Worm (Caenorhabditis elegans): ENCODE results near the gene ctf-18.

Gene ctf-18

ce11 chrIV:10161706-10162105, 35.3 kb upstream of the ctf-18 start, which contains the start of gene pps-1:
pps-1 (plus strand) TSS chrIV:10162006.
- TF ChIP-seq pax-3 (tag; optimal IDR thresholded peaks at IDR 0.05) (peak; percentile 25), skn-1 (tag; optimal IDR thresholded peaks at IDR 0.05) (no peak), lin-39 (tag; optimal IDR thresholded peaks at IDR 0.05) (no peak), fkh-8 (tag; optimal IDR thresholded peaks at IDR 0.05) (peak; percentile 6), unc-62 (GFP tag; optimal IDR thresholded peaks at IDR 0.05) (no peak), efl-3 (GFP tag; optimal IDR thresholded peaks at IDR 0.05) (no peak), jun-1 (tag; optimal IDR thresholded peaks at IDR 0.05) (no peak), nhr-11 (tag; optimal IDR thresholded peaks at IDR 0.05) (no peak), lin-15B (tag; optimal IDR thresholded peaks at IDR 0.05) (no peak), ceh-82 (tag; optimal IDR thresholded peaks at IDR 0.05) (no peak), sptf-1 (tag; optimal IDR thresholded peaks at IDR 0.05) (no peak)

DNA sequence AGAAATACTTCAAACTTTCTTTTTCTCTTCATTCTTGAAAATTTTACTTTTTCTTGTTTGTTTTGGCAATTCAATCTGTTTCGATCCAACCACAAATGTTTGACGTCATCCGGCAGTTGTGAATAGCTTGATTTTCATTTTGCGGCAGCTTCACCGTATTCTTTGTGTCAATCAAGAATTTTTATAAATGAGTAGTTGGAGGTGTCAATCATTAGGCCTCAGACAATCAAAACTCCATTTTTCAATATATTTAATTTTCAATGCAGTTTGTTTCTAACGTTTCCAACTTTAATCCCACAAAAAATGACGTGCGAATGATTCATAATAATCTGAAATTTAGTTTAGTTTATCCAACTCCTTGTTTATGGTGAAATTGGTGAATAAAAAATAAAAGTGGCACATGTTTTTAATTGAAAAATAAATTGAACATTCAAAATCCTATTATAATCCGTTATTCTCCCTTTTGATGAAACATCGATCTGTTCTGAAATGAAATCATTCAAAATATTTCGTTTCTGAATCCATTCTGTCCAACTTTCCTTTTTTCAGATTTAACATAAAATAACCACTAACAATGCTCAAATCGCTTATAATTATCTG, 31.1 kb upstream of the ctf-18 start, which contains the start of gene ttr-53:
ttr-53 (plus strand) TSS at position 550 of the 600 bp plus-strand sequence.
- TF ChIP-seq hlh-4 (tag; optimal IDR thresholded peaks at IDR 0.05) = no peak
- no peak for TF ChIP-seq Y116A8C.19 (tag; optimal IDR thresholded peaks at IDR 0.05; ENCODE audit: borderline replicate concordance)
- TF ChIP-seq ceh-8 (GFP tag; optimal IDR thresholded peaks at IDR 0.05) = no peak
- no peak for TF ChIP-seq irx-1 (tag; optimal IDR thresholded peaks at IDR 0.05)
- TF ChIP-seq fos-1 (tag; optimal IDR thresholded peaks at IDR 0.05) = no peak
- TF ChIP-seq aly-2 (tag; optimal IDR thresholded peaks at IDR 0.05) = no peak
- no peak for TF ChIP-seq lin-15B (tag; optimal IDR thresholded peaks at IDR 0.05)
- no peak for TF ChIP-seq pax-3 (tag; optimal IDR thresholded peaks at IDR 0.05)
- no peak for TF ChIP-seq elt-2 (tag; optimal IDR thresholded peaks at IDR 0.05)
- no peak for TF ChIP-seq nhr-19 (GFP tag; conservative IDR thresholded peaks at IDR 0.05)

- TF ChIP-seq swsn-7 (tag; optimal IDR thresholded peaks at IDR 0.05) (no peak), xbp-1 (tag; optimal IDR thresholded peaks at IDR 0.05) (no peak), vab-15 (tag; optimal IDR thresholded peaks at IDR 0.05) (no peak), snpc-4 (tag; optimal IDR thresholded peaks at IDR 0.05) (no peak), nhr-71 (tag; optimal IDR thresholded peaks at IDR 0.05) (no peak), nhr-11 (tag; optimal IDR thresholded peaks at IDR 0.05) (no peak), C34B4.2 (tag; optimal IDR thresholded peaks at IDR 0.05) (no peak), nhr-90 (tag; optimal IDR thresholded peaks at IDR 0.05; ENCODE audit: poor library complexity) (no peak), ceh-88 (GFP tag; IDR thresholded peaks at IDR 0.05) (no peak)
These were observed 30.6 kb upstream of the ctf-18 start for ce11 chrIV:10157034-10157433.

DNA sequence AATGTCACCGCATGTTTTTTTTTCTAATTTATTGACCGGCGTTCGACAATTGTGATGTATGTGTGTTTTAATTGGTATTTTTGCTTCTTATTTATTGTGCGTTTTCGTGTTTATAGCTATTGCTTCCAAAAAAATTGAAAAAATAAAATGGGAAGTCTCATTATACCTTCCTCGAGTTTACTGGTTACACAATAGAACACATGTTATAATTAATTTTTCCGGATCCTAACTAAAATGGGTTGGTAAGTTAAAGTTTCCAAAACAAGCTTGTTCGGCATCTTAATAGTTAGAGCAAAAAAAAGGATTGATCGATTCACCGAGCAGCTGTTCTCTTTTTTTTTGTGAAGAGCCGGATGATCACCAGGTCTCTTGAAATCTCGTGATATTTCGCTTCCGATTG, 29.0 kb upstream of the ctf-18 start, which contains the start of gene ttr-54:
ttr-54 (plus strand) TSS at position 301 of the 400 bp plus-strand sequence.
- TF ChIP-seq ceh-63 (GFP tag; optimal IDR thresholded peaks at IDR 0.05) (no peak), egl-27 (tag; optimal IDR thresholded peaks at IDR 0.05) (no peak), mep-1 (tag; optimal IDR thresholded peaks at IDR 0.05) (no peak), fos-1 (tag; optimal IDR thresholded peaks at IDR 0.05) (no peak), lir-3 (tag; optimal IDR thresholded peaks at IDR 0.05; ENCODE audit: poor library complexity) (no peak), rnt-1 (tag; optimal IDR thresholded peaks at IDR 0.05) (peak; percentile 24), hlh-17 (GFP tag; optimal IDR thresholded peaks at IDR 0.05; ENCODE audit: borderline replicate concordance) (no peak)

- TF ChIP-seq efl-1 (optimal IDR thresholded peaks at IDR 0.05) (no peak), efl-1 (GFP tag; optimal IDR thresholded peaks at IDR 0.05 in 1 of 2) (peak in 1 of 2 experiments; percentile 88), pax-3 (tag; optimal IDR thresholded peaks at IDR 0.05) (no peak), fkh-4 (tag; optimal IDR thresholded peaks at IDR 0.05; ENCODE audit: borderline replicate concordance) (no peak), ceh-82 (tag; optimal IDR thresholded peaks at IDR 0.05) (no peak), swsn-7 (tag; optimal IDR thresholded peaks at IDR 0.05) (no peak), egl-27 (tag; optimal IDR thresholded peaks at IDR 0.05) (no peak), nhr-11 (tag; optimal IDR thresholded peaks at IDR 0.05) (no peak), unc-62 (GFP tag; optimal IDR thresholded peaks at IDR 0.05) (no peak)
These were observed 27.0 kb upstream of the ctf-18 start for ce11 chrIV:10153479-10153878.
